Fruit fly (Drosophila melanogaster) whole organism, embryonic: ENCODE data around the gene CG31388.

Experiments used
- Asciz ChIP-seq: fragments of 200-800 bp; sonication (Bioruptor generic); optimal IDR thresholded peaks from 2 replicates; lab custom pipeline; 2017; ENCODE audit warnings: missing biosample characterization, mild to moderate bottlenecking, missing genetic modification characterization, missing genetic modification reagents
- Bdp1 ChIP-seq: fragments of 200-800 bp; sonication (Bioruptor generic); optimal IDR thresholded peaks from 3 replicates; lab custom pipeline; 2016; ENCODE audit warnings: missing biosample characterization, missing genetic modification characterization
- CG13775 ChIP-seq: fragments of 200-800 bp; sonication (Bioruptor generic); optimal IDR thresholded peaks from 3 replicates; lab custom pipeline; 2017; ENCODE audit warnings: missing biosample characterization, mild to moderate bottlenecking, missing genetic modification characterization
- CG13894 ChIP-seq: fragments of 200-800 bp; sonication (Bioruptor generic); optimal IDR thresholded peaks from 3 replicates; lab custom pipeline; 2018; ENCODE audit warnings: missing biosample characterization, mild to moderate bottlenecking, missing genetic modification characterization, moderate library complexity
- CG1603 ChIP-seq: fragments of 200-800 bp; sonication (Bioruptor generic); optimal IDR thresholded peaks from 2 replicates; lab custom pipeline; 2019; ENCODE audit warnings: missing biosample characterization, mild to moderate bottlenecking, missing genetic modification characterization, moderate library complexity
- CG17328 ChIP-seq: fragments of 200-800 bp; sonication (Bioruptor generic); IDR thresholded peaks from 2 replicates; pipeline ENCODE4 v1.3.6; 2022; ENCODE audit warnings: missing biosample characterization, missing genetic modification characterization
- CG30403 ChIP-seq: fragments of 200-800 bp; sonication (Bioruptor generic); optimal IDR thresholded peaks from 3 replicates; lab custom pipeline; 2016; ENCODE audit warnings: missing biosample characterization, missing genetic modification characterization
- CG3995 ChIP-seq: fragments of 200-800 bp; sonication (Bioruptor generic); optimal IDR thresholded peaks from 3 replicates; lab custom pipeline; 2016; ENCODE audit warnings: missing biosample characterization, missing genetic modification characterization
- CG4730 ChIP-seq: fragments of 200-800 bp; sonication (Bioruptor generic); IDR thresholded peaks from 2 replicates; pipeline ENCODE4 v1.3.6; 2022; ENCODE audit warnings: missing biosample characterization, missing genetic modification characterization
- CG7745 ChIP-seq: fragments of 200-800 bp; sonication (Bioruptor generic); optimal IDR thresholded peaks from 2 replicates; lab custom pipeline; 2018; ENCODE audit warnings: missing biosample characterization, mild to moderate bottlenecking, missing genetic modification characterization, moderate library complexity
- CG7963 ChIP-seq: fragments of 200-800 bp; sonication (Bioruptor generic); IDR thresholded peaks from 3 replicates; pipeline ENCODE4 v1.3.6; 2022; ENCODE audit warnings: missing biosample characterization, missing genetic modification characterization; ENCODE audit not compliant: partially characterized antibody
- CG7987 ChIP-seq: fragments of 200-800 bp; sonication (Bioruptor generic); optimal IDR thresholded peaks from 2 replicates; lab custom pipeline; 2018; ENCODE audit warnings: missing biosample characterization, mild to moderate bottlenecking, missing genetic modification characterization, moderate library complexity
- CG9215 ChIP-seq: fragments of 200-800 bp; sonication (Bioruptor generic); IDR thresholded peaks from 2 replicates; pipeline ENCODE4 v1.3.6; 2022; ENCODE audit warnings: missing biosample characterization, missing genetic modification characterization
- CG9797 ChIP-seq: fragments of 200-800 bp; sonication (Bioruptor generic); optimal IDR thresholded peaks from 3 replicates; lab custom pipeline; 2018; ENCODE audit warnings: missing biosample characterization, mild to moderate bottlenecking, missing genetic modification characterization
- CG9817 ChIP-seq: fragments of 200-800 bp; sonication (Bioruptor generic); optimal IDR thresholded peaks from 2 replicates; lab custom pipeline; 2018; ENCODE audit warnings: missing biosample characterization, mild to moderate bottlenecking, missing genetic modification characterization, moderate library complexity
- D19B ChIP-seq: fragments of 200-800 bp; sonication (Bioruptor generic); optimal IDR thresholded peaks from 2 replicates; lab custom pipeline; 2017; ENCODE audit warnings: missing biosample characterization, mild to moderate bottlenecking, missing genetic modification characterization
- Dref ChIP-seq: fragments of 200-800 bp; sonication (Bioruptor generic); IDR thresholded peaks from 2 replicates; pipeline ENCODE4 v1.3.6; 2022; ENCODE audit warnings: missing biosample characterization, missing genetic modification characterization
- HLHmδ ChIP-seq: fragments of 200-800 bp; sonication (Bioruptor generic); optimal IDR thresholded peaks from 2 replicates; lab custom pipeline; 2018; ENCODE audit warnings: missing biosample characterization, mild to moderate bottlenecking, missing genetic modification characterization, moderate library complexity
- Hr78 ChIP-seq, 2 experiments: fragments of 200-800 bp in 1 of 2; fragments of >200 bp in 1 of 2; sonication (Bioruptor generic) in 1 of 2; optimal IDR thresholded peaks; 2 replicates each; lab custom pipeline; 2017 to 2019; ENCODE audit warnings: missing biosample characterization in 2 of 2, missing genetic modification characterization in 2 of 2, mild to moderate bottlenecking in 1 of 2, moderate library complexity in 1 of 2
- Mes4 ChIP-seq: fragments of 200-800 bp; sonication (Bioruptor generic); optimal IDR thresholded peaks from 2 replicates; lab custom pipeline; 2016; ENCODE audit warnings: missing biosample characterization, missing genetic modification characterization
- Sry-β ChIP-seq: fragments of 200-800 bp; sonication (Bioruptor generic); optimal IDR thresholded peaks from 2 replicates; lab custom pipeline; 2018; ENCODE audit warnings: missing biosample characterization, mild to moderate bottlenecking, missing genetic modification characterization, moderate library complexity
- TFAM ChIP-seq: fragments of 200-800 bp; sonication (Bioruptor generic); optimal IDR thresholded peaks from 2 replicates; lab custom pipeline; 2017; ENCODE audit warnings: missing biosample characterization, missing genetic modification characterization, inconsistent platforms
- bab2 ChIP-seq: fragments of 200-800 bp; sonication (Bioruptor generic); optimal IDR thresholded peaks from 2 replicates; lab custom pipeline; 2016; ENCODE audit warnings: missing biosample characterization, missing genetic modification characterization
- bowl ChIP-seq: fragments of 200-800 bp; sonication (Bioruptor generic); IDR thresholded peaks from 2 replicates; pipeline ENCODE4 v1.3.6; 2022; ENCODE audit warnings: missing biosample characterization, missing genetic modification characterization
- bsh ChIP-seq, 2 experiments: fragments of 200-800 bp; sonication (Bioruptor generic); optimal IDR thresholded peaks; 2 replicates each; lab custom pipeline; 2017 to 2018; ENCODE audit warnings: mild to moderate bottlenecking in 2 of 2, missing biosample characterization in 2 of 2, missing genetic modification characterization in 2 of 2, moderate library complexity in 1 of 2
- caup ChIP-seq: fragments of 200-800 bp; sonication (Bioruptor generic); optimal IDR thresholded peaks from 3 replicates; lab custom pipeline; 2017; ENCODE audit warnings: missing biosample characterization, mild to moderate bottlenecking, missing genetic modification characterization, moderate library complexity; ENCODE audit not compliant: severe bottlenecking
- crol ChIP-seq: fragments of 200-800 bp; sonication (Bioruptor generic); IDR thresholded peaks from 2 replicates; pipeline ENCODE4 v1.3.6; 2022; ENCODE audit warnings: missing biosample characterization, missing genetic modification characterization
- crp ChIP-seq, 2 experiments: fragments of 200-800 bp; sonication (Bioruptor generic); optimal IDR thresholded peaks; 2 replicates in 1 of 2; 3 replicates in 1 of 2; lab custom pipeline; 2017; ENCODE audit warnings: missing biosample characterization in 2 of 2, missing genetic modification characterization in 2 of 2, mild to moderate bottlenecking in 1 of 2, moderate library complexity in 1 of 2
- emc ChIP-seq: fragments of 200-800 bp; sonication (Bioruptor generic); optimal IDR thresholded peaks from 2 replicates; lab custom pipeline; 2016; ENCODE audit warnings: missing biosample characterization, missing genetic modification characterization
- ewg ChIP-seq: fragments of 200-800 bp; sonication (Bioruptor generic); optimal IDR thresholded peaks from 3 replicates; lab custom pipeline; 2017; ENCODE audit warnings: mild to moderate bottlenecking, missing biosample characterization, missing genetic modification reagents, missing genetic modification characterization
- exex ChIP-seq: fragments of 200-800 bp; sonication (Bioruptor generic); optimal IDR thresholded peaks from 4 replicates; lab custom pipeline; 2018; ENCODE audit warnings: missing biosample characterization, mild to moderate bottlenecking, missing genetic modification characterization, moderate library complexity
- fd64A ChIP-seq: fragments of 200-800 bp; sonication (Bioruptor generic); optimal IDR thresholded peaks from 3 replicates; lab custom pipeline; 2018; ENCODE audit warnings: missing biosample characterization, mild to moderate bottlenecking, missing genetic modification characterization
- gcm ChIP-seq: fragments of 200-800 bp; sonication (Bioruptor generic); optimal IDR thresholded peaks from 2 replicates; lab custom pipeline; 2019; ENCODE audit warnings: missing biosample characterization, mild to moderate bottlenecking, missing genetic modification characterization, moderate library complexity
- gem ChIP-seq: fragments of 200-800 bp; sonication (Bioruptor generic); optimal IDR thresholded peaks from 2 replicates; lab custom pipeline; 2019; ENCODE audit warnings: missing biosample characterization, mild to moderate bottlenecking, missing genetic modification characterization, moderate library complexity
- gfzf ChIP-seq: fragments of 200-800 bp; sonication (Bioruptor generic); optimal IDR thresholded peaks from 2 replicates; lab custom pipeline; 2016; ENCODE audit warnings: missing biosample characterization, mild to moderate bottlenecking, missing genetic modification characterization, moderate library complexity
- grn ChIP-seq: fragments of 200-800 bp; sonication (Bioruptor generic); optimal IDR thresholded peaks from 3 replicates; lab custom pipeline; 2017; ENCODE audit warnings: missing biosample characterization, missing genetic modification characterization
- jumu ChIP-seq: fragments of 200-800 bp; sonication (Bioruptor generic); optimal IDR thresholded peaks from 3 replicates; lab custom pipeline; 2016; ENCODE audit warnings: missing biosample characterization, missing genetic modification characterization
- knrl ChIP-seq: fragments of 200-800 bp; sonication (Bioruptor generic); IDR thresholded peaks from 3 replicates; pipeline ENCODE4 v1.3.6; 2022; ENCODE audit warnings: missing biosample characterization, missing genetic modification characterization; ENCODE audit not compliant: partially characterized antibody
- lilli ChIP-seq: fragments of 200-800 bp; sonication (Bioruptor generic); optimal IDR thresholded peaks from 3 replicates; lab custom pipeline; 2016; ENCODE audit warnings: missing biosample characterization, missing genetic modification characterization
- lmd ChIP-seq: fragments of 200-800 bp; sonication (Bioruptor generic); IDR thresholded peaks from 2 replicates; pipeline ENCODE4 v1.3.6; 2022; ENCODE audit warnings: missing biosample characterization, missing genetic modification characterization
- pros ChIP-seq: fragments of 200-800 bp; sonication (Bioruptor generic); optimal IDR thresholded peaks from 3 replicates; lab custom pipeline; 2019; ENCODE audit warnings: missing biosample characterization, mild to moderate bottlenecking, missing genetic modification characterization, moderate library complexity
- salm ChIP-seq: fragments of 200-800 bp; sonication (Bioruptor generic); optimal IDR thresholded peaks from 2 replicates; lab custom pipeline; 2018; ENCODE audit warnings: missing biosample characterization, mild to moderate bottlenecking, missing genetic modification characterization
- scrt ChIP-seq: fragments of 200-800 bp; sonication (Bioruptor generic); optimal IDR thresholded peaks from 2 replicates; lab custom pipeline; 2018; ENCODE audit warnings: missing biosample characterization, mild to moderate bottlenecking, missing genetic modification characterization, moderate library complexity
- sima ChIP-seq: fragments of 200-800 bp; sonication (Bioruptor generic); optimal IDR thresholded peaks from 2 replicates; lab custom pipeline; 2016; ENCODE audit warnings: missing biosample characterization, missing genetic modification characterization
- slou ChIP-seq: fragments of 200-800 bp; sonication (Bioruptor generic); optimal IDR thresholded peaks from 3 replicates; lab custom pipeline; 2016; ENCODE audit warnings: missing biosample characterization, missing genetic modification characterization
- toy ChIP-seq: fragments of 200-800 bp; sonication (Bioruptor generic); IDR thresholded peaks from 2 replicates; pipeline ENCODE4 v1.3.6; 2022; ENCODE audit warnings: missing biosample characterization, missing genetic modification characterization
- unc-4 ChIP-seq: fragments of 200-800 bp; sonication (Bioruptor generic); IDR thresholded peaks from 2 replicates; pipeline ENCODE4 v1.3.6; 2022; ENCODE audit warnings: missing biosample characterization, missing genetic modification characterization; ENCODE audit not compliant: partially characterized antibody
- vfl ChIP-seq: fragments of 200-800 bp; sonication (Bioruptor generic); optimal IDR thresholded peaks from 2 replicates; lab custom pipeline; 2016; ENCODE audit warnings: missing biosample characterization, missing genetic modification characterization
- wdn ChIP-seq: fragments of 200-800 bp; sonication (Bioruptor generic); IDR thresholded peaks from 2 replicates; pipeline ENCODE4 v1.3.6; 2022; ENCODE audit warnings: missing biosample characterization, missing genetic modification characterization

Gene CG31388

DNA sequence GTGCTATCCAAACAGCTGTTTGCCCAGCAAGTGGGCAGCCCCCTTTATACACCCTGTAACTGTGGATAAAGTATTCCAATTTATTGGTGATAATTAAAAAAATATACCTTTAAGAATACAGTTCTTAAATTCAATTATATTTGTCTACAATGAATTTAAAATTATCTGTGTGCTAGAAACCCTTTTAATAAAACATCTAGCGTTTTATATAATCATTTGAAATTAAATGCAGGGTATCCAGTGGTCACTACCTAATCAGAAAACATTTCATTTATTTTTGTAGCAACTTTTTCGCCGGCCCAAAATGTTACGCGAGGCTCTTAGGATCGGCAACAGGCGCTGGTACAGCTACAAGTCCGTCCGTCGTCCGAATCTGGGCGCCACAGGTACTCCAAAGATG lies 11.1 kb upstream of the CG31388 start, which contains the start of gene CG17726 (continued):
- TF ChIP-seq slou (GFP tag; lab: Kevin White, UChicago) (peak; percentile 86), caup (GFP tag; lab: Kevin White, UChicago) (peak; percentile 90), bowl (GFP tag; lab: Robert Waterston, UW) (peak; percentile 96), D19B (GFP tag; lab: Kevin White, UChicago) (peak; percentile 99), CG1603 (peak; percentile 91), TFAM (GFP tag; lab: Kevin White, UChicago) (peak; percentile 90), Dref (GFP tag; lab: Robert Waterston, UW) (peak; percentile 20; the same call in 1 of the 2 replicates), sima (GFP tag; lab: Kevin White, UChicago) (peak; percentile 66), CG9797 (GFP tag; lab: Kevin White, UChicago) (peak; percentile 12), CG7987 (GFP tag; lab: Kevin White, UChicago) (peak; percentile 65), vfl (GFP tag; lab: Kevin White, UChicago) (peak; percentile 88), CG17328 (peak; percentile 99), bsh (GFP tag; optimal IDR thresholded peaks at IDR 0.05; lab: Kevin White, UChicago) (peak; percentile 62 to 99), CG9215 (peak; percentile 90), lilli (peak; percentile 96), emc (GFP tag; lab: Kevin White, UChicago) (peak; percentile 54), crp (GFP tag; optimal IDR thresholded peaks at IDR 0.05; lab: Kevin White, UChicago) (peak; percentile 62 to 88), HLHmδ (GFP tag; lab: Kevin White, UChicago) (no peak), knrl (0 out of 3 replicates have a peak, but pooled peaks have one; percentile 30), exex (tag; lab: Kevin White, UChicago) (no peak), CG3995 (GFP tag; lab: Kevin White, UChicago) (peak; percentile 74), Mes4 (peak; percentile 89), unc-4 (no peak), wdn (GFP tag; lab: Robert Waterston, UW) (peak; percentile 96), bab2 (GFP tag; lab: Kevin White, UChicago) (peak; percentile 93), CG13894 (tag; lab: Kevin White, UChicago) (peak; percentile 94), pros (GFP tag; lab: Kevin White, UChicago) (peak; percentile 38), Sry-β (peak; percentile 39), grn (GFP tag; lab: Kevin White, UChicago) (peak; percentile 70), salm (tag; lab: Kevin White, UChicago) (peak; percentile 97), scrt (GFP tag; lab: Kevin White, UChicago) (no peak), CG7963 (GFP tag; lab: Robert Waterston, UW) (no peak), CG30403 (GFP tag; lab: Kevin White, UChicago) (peak; percentile 97), gcm (GFP tag; lab: Kevin White, UChicago) (peak; percentile 98), CG7745 (tag; lab: Kevin White, UChicago) (peak; percentile 92), CG4730 (GFP tag; lab: Robert Waterston, UW) (peak; percentile 98), CG13775 (GFP tag; lab: Kevin White, UChicago) (peak; percentile 96), Hr78 (GFP tag; optimal IDR thresholded peaks at IDR 0.05; lab: Kevin White, UChicago) (no peak), jumu (peak; percentile 79), Bdp1 (GFP tag; lab: Kevin White, UChicago) (peak; percentile 82), crol (GFP tag; lab: Robert Waterston, UW) (peak; percentile 74), lmd (GFP tag; lab: Robert Waterston, UW) (peak; percentile 98), gfzf (GFP tag; lab: Kevin White, UChicago) (peak; percentile 20), Asciz (GFP tag; lab: Kevin White, UChicago) (no peak), toy (GFP tag; lab: Robert Waterston, UW) (peak; percentile 91), CG9817 (tag; lab: Kevin White, UChicago) (peak; percentile 96), ewg (peak; percentile 93), fd64A (peak; percentile 3), gem (tag; lab: Kevin White, UChicago) (peak; percentile 99)
